Comparison of ENCODE assay signal across 1 worm cellular context in the genomic region with DNA sequence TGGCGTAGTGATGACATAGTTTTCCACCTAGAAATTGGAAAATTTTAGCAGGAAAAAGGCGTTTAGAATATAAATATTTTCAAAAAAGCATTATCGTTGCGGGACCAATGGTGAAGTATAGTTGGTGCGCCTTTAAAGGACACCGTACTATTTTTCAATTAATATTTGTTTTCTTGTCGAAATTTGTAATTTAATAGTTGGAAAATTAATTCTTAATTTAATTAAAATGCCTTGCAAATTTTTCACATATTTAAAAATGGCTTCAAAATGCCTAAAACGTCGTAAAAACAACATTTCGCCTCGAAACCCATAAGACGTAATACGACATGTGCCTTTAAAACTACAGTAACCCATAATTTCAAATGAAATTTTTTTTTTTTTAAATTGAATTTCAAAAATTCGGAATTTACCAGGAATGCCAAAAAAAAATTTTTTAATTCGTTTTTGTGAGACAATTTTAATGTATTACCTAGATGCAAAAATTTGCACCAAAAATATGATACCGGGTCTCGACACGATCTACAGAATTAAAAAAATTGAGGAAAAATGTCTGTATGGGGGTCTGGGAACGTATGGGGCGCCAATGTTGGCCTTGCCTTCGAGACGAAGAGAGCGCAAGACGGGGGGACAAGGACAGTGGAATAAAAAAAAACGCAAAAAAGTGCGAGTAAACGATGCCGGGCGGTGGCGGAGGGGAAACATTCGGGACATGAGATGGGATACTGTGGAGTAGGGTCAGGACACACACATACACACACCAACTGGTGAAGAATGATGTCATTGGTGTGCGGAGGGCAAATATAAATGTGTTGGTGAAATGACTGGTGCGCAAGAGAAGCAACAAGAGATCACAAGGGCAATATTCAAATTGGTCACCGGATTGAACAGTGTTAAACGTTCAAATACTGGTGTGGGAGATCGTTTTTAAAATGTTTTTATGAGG.
A peak's percentile ranks its signal among the peaks of the same experiment; 100 is the strongest.
TF ChIP-seq lines count a peak whose summit lies in the region.

A gene (minus strand): TSS at position 52 of the 943 bp plus-strand sequence.

TF ChIP-seq in whole organism, L1 larva, 84 proteins besides CTCF, POLR2A, EP300 and RAD21 (continued from another document):
- TF ChIP-seq skn-1 (tag; optimal IDR thresholded peaks at IDR 0.05; lab: Kevin White, UChicago) (no peak), alr-1 (tag; optimal IDR thresholded peaks at IDR 0.05; lab: Kevin White, UChicago; ENCODE audit: borderline replicate concordance) (no peak), lsy-2 (tag; optimal IDR thresholded peaks at IDR 0.05; lab: Kevin White, UChicago) (peak; percentile 14 to 34), nhr-237 (tag; optimal IDR thresholded peaks at IDR 0.05; lab: Kevin White, UChicago) (no peak), ama-1 (optimal IDR thresholded peaks at IDR 0.05; lab: Kevin White, UChicago) (no peak), lin-15B (tag; optimal IDR thresholded peaks at IDR 0.05; lab: Kevin White, UChicago) (no peak)
